Fruit fly (Drosophila melanogaster) whole organism, prepupa: ENCODE measurements around the gene CG31908.

ENCODE experiments used
- Blimp-1 ChIP-seq: fragments of 200-800 bp; sonication (Bioruptor generic); optimal IDR thresholded peaks from 3 replicates; lab custom pipeline; 2017; ENCODE audit warnings: missing biosample characterization, missing genetic modification characterization, mild to moderate bottlenecking, moderate library complexity, missing genetic modification reagents
- CG10631 ChIP-seq: fragments of 200-800 bp; sonication (Bioruptor generic); optimal IDR thresholded peaks from 2 replicates; lab custom pipeline; 2016; ENCODE audit warnings: missing biosample characterization, missing genetic modification characterization
- CG10669 ChIP-seq: fragments of 200-800 bp; sonication (Bioruptor generic); optimal IDR thresholded peaks from 3 replicates; lab custom pipeline; 2018; ENCODE audit warnings: missing biosample characterization, mild to moderate bottlenecking, missing genetic modification characterization, moderate library complexity
- CG11762 ChIP-seq: fragments of 200-800 bp; sonication (Bioruptor generic); optimal IDR thresholded peaks from 3 replicates; lab custom pipeline; 2016; ENCODE audit warnings: missing biosample characterization, missing genetic modification characterization; ENCODE audit not compliant: insufficient read depth
- CG11902 ChIP-seq: fragments of 200-800 bp; sonication (Bioruptor generic); optimal IDR thresholded peaks from 3 replicates; lab custom pipeline; 2016; ENCODE audit warnings: missing biosample characterization, missing genetic modification characterization
- CG15336 ChIP-seq: fragments of 200-800 bp; sonication (Bioruptor generic); IDR thresholded peaks from 2 replicates; pipeline ENCODE4 v1.3.6; 2022; ENCODE audit warnings: missing biosample characterization, missing genetic modification characterization
- CG1621 ChIP-seq: fragments of 200-800 bp; sonication (Bioruptor generic); optimal IDR thresholded peaks from 3 replicates; lab custom pipeline; 2018; ENCODE audit warnings: missing biosample characterization, mild to moderate bottlenecking, missing genetic modification characterization
- CG16779 ChIP-seq: fragments of 200-800 bp; sonication (Bioruptor generic); optimal IDR thresholded peaks from 3 replicates; lab custom pipeline; 2017; ENCODE audit warnings: missing biosample characterization, mild to moderate bottlenecking, missing genetic modification characterization
- CG34406 ChIP-seq: fragments of 200-800 bp; sonication (Bioruptor generic); optimal IDR thresholded peaks from 3 replicates; lab custom pipeline; 2016; ENCODE audit warnings: missing biosample characterization, missing genetic modification characterization
- CG6276 ChIP-seq: fragments of 200-800 bp; sonication (Bioruptor generic); optimal IDR thresholded peaks from 2 replicates; lab custom pipeline; 2017; ENCODE audit warnings: missing biosample characterization, mild to moderate bottlenecking, missing genetic modification characterization
- CG6792 ChIP-seq: fragments of 200-800 bp; sonication (Bioruptor generic); optimal IDR thresholded peaks from 3 replicates; lab custom pipeline; 2016; ENCODE audit warnings: missing biosample characterization, missing genetic modification characterization
- CG6808 ChIP-seq: fragments of 200-800 bp; sonication (Bioruptor generic); optimal IDR thresholded peaks from 3 replicates; lab custom pipeline; 2017; ENCODE audit warnings: missing biosample characterization, missing genetic modification characterization, mild to moderate bottlenecking, moderate library complexity, missing genetic modification reagents
- CG8119 ChIP-seq: fragments of 200-800 bp; sonication (Bioruptor generic); IDR thresholded peaks from 3 replicates; pipeline ENCODE4 v1.3.6; 2022; ENCODE audit warnings: missing biosample characterization, missing genetic modification characterization
- Eip75B ChIP-seq: fragments of 200-800 bp; sonication (Bioruptor generic); optimal IDR thresholded peaks from 3 replicates; lab custom pipeline; 2016; ENCODE audit warnings: missing biosample characterization, missing genetic modification characterization
- Ets21C ChIP-seq: fragments of 200-800 bp; sonication (Bioruptor generic); optimal IDR thresholded peaks from 3 replicates; lab custom pipeline; 2016; ENCODE audit warnings: missing biosample characterization, missing genetic modification characterization
- Ets96B ChIP-seq: fragments of 200-800 bp; optimal IDR thresholded peaks from 2 replicates; lab custom pipeline; 2019; ENCODE audit warnings: missing biosample characterization, mild to moderate bottlenecking, missing genetic modification characterization, moderate library complexity
- Gug ChIP-seq: fragments of 200-800 bp; sonication (Bioruptor generic); IDR thresholded peaks from 2 replicates; pipeline ENCODE4 v1.3.6; 2022; ENCODE audit warnings: missing biosample characterization, missing genetic modification characterization
- Hr38 ChIP-seq: sonication (Bioruptor generic); optimal IDR thresholded peaks from 2 replicates; lab custom pipeline; 2016; ENCODE audit warnings: missing biosample characterization, missing genetic modification characterization
- Hr4 ChIP-seq: fragments of 200-800 bp; sonication (Bioruptor generic); optimal IDR thresholded peaks from 3 replicates; lab custom pipeline; 2016; ENCODE audit warnings: missing biosample characterization, missing genetic modification characterization
- Sox102F ChIP-seq: fragments of 200-800 bp; sonication (Bioruptor generic); optimal IDR thresholded peaks from 2 replicates; lab custom pipeline; 2016; ENCODE audit warnings: missing biosample characterization, mild to moderate bottlenecking, missing genetic modification characterization
- Sox14 ChIP-seq: fragments of 200-800 bp; sonication (Bioruptor generic); optimal IDR thresholded peaks from 3 replicates; lab custom pipeline; 2016; ENCODE audit warnings: missing biosample characterization, missing genetic modification characterization
- Sox15 ChIP-seq: fragments of 200-800 bp; sonication (Bioruptor generic); optimal IDR thresholded peaks from 3 replicates; lab custom pipeline; 2016; ENCODE audit warnings: missing biosample characterization, missing genetic modification characterization
- achi ChIP-seq: fragments of 200-800 bp; sonication (Bioruptor generic); optimal IDR thresholded peaks from 3 replicates; lab custom pipeline; 2016; ENCODE audit warnings: missing biosample characterization, missing genetic modification characterization
- cyc ChIP-seq: fragments of 200-800 bp; sonication (Bioruptor generic); optimal IDR thresholded peaks from 3 replicates; lab custom pipeline; 2016; ENCODE audit warnings: missing biosample characterization, missing genetic modification characterization
- dac ChIP-seq: fragments of 200-800 bp; sonication (Bioruptor generic); optimal IDR thresholded peaks from 2 replicates; lab custom pipeline; 2017; ENCODE audit warnings: missing biosample characterization, mild to moderate bottlenecking, missing genetic modification characterization
- dsx ChIP-seq: fragments of 200-800 bp; optimal IDR thresholded peaks from 3 replicates; lab custom pipeline; 2019; ENCODE audit warnings: missing biosample characterization, mild to moderate bottlenecking, missing genetic modification characterization, moderate library complexity; ENCODE audit not compliant: poor library complexity, severe bottlenecking
- esn ChIP-seq: fragments of 200-800 bp; sonication (Bioruptor generic); optimal IDR thresholded peaks from 2 replicates; lab custom pipeline; 2016; ENCODE audit warnings: missing biosample characterization, mild to moderate bottlenecking, missing genetic modification characterization, moderate library complexity
- fkh ChIP-seq: fragments of 200-800 bp; sonication (Bioruptor generic); optimal IDR thresholded peaks from 3 replicates; lab custom pipeline; 2017; ENCODE audit warnings: missing biosample characterization, mild to moderate bottlenecking, missing genetic modification characterization, moderate library complexity
- lz ChIP-seq: fragments of 200-800 bp; sonication (Bioruptor generic); optimal IDR thresholded peaks from 3 replicates; lab custom pipeline; 2016; ENCODE audit warnings: missing biosample characterization, missing genetic modification characterization
- net ChIP-seq: fragments of 200-800 bp; sonication (Bioruptor generic); optimal IDR thresholded peaks from 3 replicates; lab custom pipeline; 2016; ENCODE audit warnings: missing biosample characterization, missing genetic modification characterization
- salr ChIP-seq, 2 experiments: fragments of 200-800 bp; sonication (Bioruptor generic); optimal IDR thresholded peaks; 3 replicates each; lab custom pipeline; 2016 to 2018; ENCODE audit warnings: missing biosample characterization in 2 of 2, missing genetic modification characterization in 2 of 2, mild to moderate bottlenecking in 1 of 2
- ss ChIP-seq, 2 experiments: fragments of 200-800 bp; sonication (Bioruptor generic); optimal IDR thresholded peaks; 2 replicates in 1 of 2; 3 replicates in 1 of 2; lab custom pipeline; 2017 to 2018; ENCODE audit warnings: mild to moderate bottlenecking in 2 of 2, missing biosample characterization in 2 of 2, missing genetic modification characterization in 2 of 2, moderate library complexity in 1 of 2
- svp ChIP-seq: fragments of 200-800 bp; sonication (Bioruptor generic); peaks from one replicate; lab custom pipeline; 2016; ENCODE audit warnings: missing biosample characterization, missing genetic modification characterization
- vri ChIP-seq: fragments of 200-800 bp; sonication (Bioruptor generic); optimal IDR thresholded peaks from 3 replicates; lab custom pipeline; 2016; ENCODE audit warnings: missing biosample characterization, mild to moderate bottlenecking, missing genetic modification characterization

CG31908 gene

dm6 chr2L:7071862-7072261 lies 44.7 kb upstream of the CG31908 start (continued):
- peak; percentile 66 for TF ChIP-seq CG15336 (GFP tag; lab: Robert Waterston, UW)
- TF ChIP-seq CG34406 (GFP tag; lab: Kevin White, UChicago): peak; percentile 32
- peak; percentile 73 for TF ChIP-seq CG6808
- TF ChIP-seq CG10631: peak; percentile 74
- TF ChIP-seq Ets21C: no peak
- TF ChIP-seq CG16779 (tag; lab: Kevin White, UChicago): no peak
- TF ChIP-seq CG8119 (GFP tag; lab: Robert Waterston, UW): peak; percentile 50; the same call in 1 of the 3 replicates
- TF ChIP-seq Ets96B: peak; percentile 66
- no peak for TF ChIP-seq fkh (GFP tag; lab: Kevin White, UChicago)
- TF ChIP-seq CG11762 (GFP tag; lab: Kevin White, UChicago): peak; percentile 25
- no peak for TF ChIP-seq Hr38 (GFP tag; lab: Kevin White, UChicago)
- TF ChIP-seq achi: peak; percentile 65
- no peak for TF ChIP-seq net (GFP tag; lab: Kevin White, UChicago)
- peak; percentile 48 for TF ChIP-seq cyc
- peak; percentile 3 for TF ChIP-seq CG11902
- peak; percentile 45 to 57 for TF ChIP-seq salr (GFP tag; optimal IDR thresholded peaks at IDR 0.05; lab: Kevin White, UChicago)
- TF ChIP-seq ss (GFP tag; optimal IDR thresholded peaks at IDR 0.05; lab: Kevin White, UChicago): peak; percentile 39 to 68
- TF ChIP-seq, all 60 proteins: peak for 42

- TF ChIP-seq esn (no peak), vri (GFP tag; lab: Kevin White, UChicago) (no peak), lz (GFP tag; lab: Kevin White, UChicago) (no peak), CG10669 (GFP tag; lab: Kevin White, UChicago) (no peak), Sox14 (no peak), CG1621 (tag; lab: Kevin White, UChicago) (no peak), Eip75B (GFP tag; lab: Kevin White, UChicago) (no peak), dac (GFP tag; lab: Kevin White, UChicago) (no peak)
Observed at dm6 chr2L:7071219-7071618, 44.0 kb upstream of the CG31908 start.

- TF ChIP-seq CG15336 (GFP tag; lab: Robert Waterston, UW): no peak
- TF ChIP-seq CG10669 (GFP tag; lab: Kevin White, UChicago): no peak
- no peak for TF ChIP-seq Blimp-1 (GFP tag; lab: Kevin White, UChicago)
- TF ChIP-seq Hr4 (GFP tag; lab: Kevin White, UChicago): no peak
- TF ChIP-seq vri (GFP tag; lab: Kevin White, UChicago): no peak
- TF ChIP-seq dsx: no peak
- no peak for TF ChIP-seq Sox102F
- no peak for TF ChIP-seq Ets21C
- TF ChIP-seq CG6276 (GFP tag; lab: Kevin White, UChicago): no peak
- no peak for TF ChIP-seq Sox15
- TF ChIP-seq CG6792: no peak
- TF ChIP-seq CG34406 (GFP tag; lab: Kevin White, UChicago): no peak
- no peak for TF ChIP-seq Sox14
- TF ChIP-seq salr (GFP tag; optimal IDR thresholded peaks at IDR 0.05; lab: Kevin White, UChicago): no peak
- TF ChIP-seq Hr38 (GFP tag; lab: Kevin White, UChicago): no peak
- TF ChIP-seq Gug (GFP tag; lab: Robert Waterston, UW): no peak
- TF ChIP-seq svp (GFP tag; lab: Kevin White, UChicago): no peak
- TF ChIP-seq fkh (GFP tag; lab: Kevin White, UChicago): no peak
- TF ChIP-seq, all 60 proteins: peak for 0
Observed at dm6 chr2L:7067683-7068082, 40.5 kb upstream of the CG31908 start, which contains the start of gene Ugt307A1. TSS of gene Ugt307A1 (plus strand) at chr2L:7067983.

dm6 chr2L:7065687-7066086 lies 38.5 kb upstream of the CG31908 start, which contains the start of gene Nuf2:
TSS of gene Nuf2 (minus strand) at chr2L:7065837.
- TF ChIP-seq Eip75B (GFP tag; lab: Kevin White, UChicago) (no peak), Sox15 (no peak), CG1621 (tag; lab: Kevin White, UChicago) (peak; percentile 98), cyc (no peak), Ets21C (no peak), salr (GFP tag; optimal IDR thresholded peaks at IDR 0.05; lab: Kevin White, UChicago) (no peak), dsx (peak; percentile 12)
